Worm (Caenorhabditis elegans) whole organism, L1 larva: ENCODE results near the gene fbxc-48.

Source experiments
- C04F5.9 ChIP-seq: sonication (generic microtip); optimal IDR thresholded peaks from 2 replicates; lab custom pipeline; 2016; ENCODE audit warnings: missing genetic modification characterization, missing compliant biosample characterization
- C16A3.4 ChIP-seq: fragments of 150-350 bp; optimal IDR thresholded peaks from 2 replicates; lab custom pipeline; 2014; ENCODE audit warnings: missing biosample characterization, missing genetic modification characterization
- F16B12.6 ChIP-seq: fragments of 150-350 bp; optimal IDR thresholded peaks from 2 replicates; lab custom pipeline; 2014; ENCODE audit warnings: missing biosample characterization, missing genetic modification characterization
- aha-1 ChIP-seq: fragments of 150-350 bp; optimal IDR thresholded peaks from 2 replicates; lab custom pipeline; 2014; ENCODE audit warnings: missing biosample characterization, missing genetic modification characterization
- aly-2 ChIP-seq: fragments of 150-350 bp; optimal IDR thresholded peaks from 2 replicates; lab custom pipeline; 2014; ENCODE audit warnings: missing biosample characterization, missing genetic modification characterization
- blmp-1 ChIP-seq: fragments of 150-350 bp; optimal IDR thresholded peaks from 2 replicates; lab custom pipeline; 2014; ENCODE audit warnings: missing biosample characterization, missing genetic modification characterization
- ceh-63 ChIP-seq: fragments of 200-800 bp; sonication (Bioruptor generic); optimal IDR thresholded peaks from 2 replicates; lab custom pipeline; 2018; ENCODE audit warnings: mild to moderate bottlenecking, missing genetic modification characterization, missing compliant biosample characterization
- ceh-8 ChIP-seq: fragments of 200-800 bp; sonication (Bioruptor generic); optimal IDR thresholded peaks from 2 replicates; lab custom pipeline; 2018; ENCODE audit warnings: mild to moderate bottlenecking, missing genetic modification characterization, moderate library complexity, missing compliant biosample characterization
- ceh-82 ChIP-seq, 3 experiments: fragments of 150-350 bp in 1 of 3; sonication (generic microtip) in 2 of 3; optimal IDR thresholded peaks; 2 replicates each; lab custom pipeline; 2014 to 2017; ENCODE audit warnings: missing biosample characterization in 3 of 3, missing genetic modification characterization in 3 of 3
- dpl-1 ChIP-seq, 3 experiments: fragments of 150-350 bp in 2 of 3; sonication (generic microtip) in 1 of 3; optimal IDR thresholded peaks; 2 replicates each; lab custom pipeline; 2014 to 2017; ENCODE audit warnings: missing biosample characterization in 3 of 3, missing genetic modification characterization in 3 of 3, missing genetic modification reagents in 3 of 3
- dsc-1 ChIP-seq: sonication (generic microtip); optimal IDR thresholded peaks from 2 replicates; lab custom pipeline; 2016; ENCODE audit warnings: mild to moderate bottlenecking, missing genetic modification characterization, missing compliant biosample characterization
- efl-1 ChIP-seq, 4 experiments: fragments of 150-350 bp; optimal IDR thresholded peaks in 3 of 4; peaks in 1 of 4; 1 replicate in 1 of 4; 2 replicates in 3 of 4; lab custom pipeline; 2014; ENCODE audit warnings: missing biosample characterization in 2 of 4, missing genetic modification characterization in 2 of 4, missing genetic modification reagents in 2 of 4
- egl-13 ChIP-seq: sonication (generic microtip); optimal IDR thresholded peaks from 2 replicates; lab custom pipeline; 2016; ENCODE audit warnings: missing genotype, missing genetic modification reagents, missing genetic modification characterization, missing compliant biosample characterization
- elt-2 ChIP-seq: sonication (generic microtip); optimal IDR thresholded peaks from 2 replicates; lab custom pipeline; 2016; ENCODE audit warnings: missing genetic modification characterization, mild to moderate bottlenecking, inconsistent platforms, missing compliant biosample characterization, missing genetic modification reagents
- elt-3 ChIP-seq, 6 experiments: fragments of 150-350 bp in 1 of 6; sonication (generic microtip); optimal IDR thresholded peaks; 2 replicates each; lab custom pipeline; 2017 to 2018; ENCODE audit warnings: missing biosample characterization in 6 of 6, missing genetic modification characterization in 6 of 6, inconsistent platforms in 1 of 6
- fkh-10 ChIP-seq: sonication (generic microtip); optimal IDR thresholded peaks from 2 replicates; lab custom pipeline; 2017; ENCODE audit warnings: missing biosample characterization, missing genetic modification reagents, missing genetic modification characterization
- fkh-4 ChIP-seq: sonication (generic microtip); optimal IDR thresholded peaks from 2 replicates; lab custom pipeline; 2016; ENCODE audit warnings: missing compliant biosample characterization, missing genetic modification characterization, borderline replicate concordance
- fkh-8 ChIP-seq: sonication (generic microtip); optimal IDR thresholded peaks from 2 replicates; lab custom pipeline; 2016; ENCODE audit warnings: mild to moderate bottlenecking, missing genetic modification characterization, missing compliant biosample characterization
- fos-1 ChIP-seq: fragments of 150-350 bp; optimal IDR thresholded peaks from 2 replicates; lab custom pipeline; 2014; ENCODE audit warnings: missing biosample characterization, missing genetic modification characterization
- hlh-4 ChIP-seq: sonication (generic microtip); optimal IDR thresholded peaks from 2 replicates; lab custom pipeline; 2016; ENCODE audit warnings: mild to moderate bottlenecking, missing genetic modification characterization, missing compliant biosample characterization
- irx-1 ChIP-seq: sonication (generic microtip); optimal IDR thresholded peaks from 2 replicates; lab custom pipeline; 2016; ENCODE audit warnings: missing genetic modification characterization, missing compliant biosample characterization
- lin-14 ChIP-seq: fragments of 200-800 bp; sonication (Bioruptor generic); optimal IDR thresholded peaks from 2 replicates; lab custom pipeline; 2018; ENCODE audit warnings: mild to moderate bottlenecking, missing genetic modification characterization, moderate library complexity, missing compliant biosample characterization
- lin-35 ChIP-seq, 2 experiments: fragments of 150-350 bp; optimal IDR thresholded peaks; 2 replicates each; lab custom pipeline; 2014; ENCODE audit warnings: missing biosample characterization in 2 of 2, missing genetic modification characterization in 2 of 2, missing genetic modification reagents in 2 of 2
- lin-39 ChIP-seq: fragments of 150-350 bp; optimal IDR thresholded peaks from 2 replicates; lab custom pipeline; 2014; ENCODE audit warnings: missing biosample characterization, missing genetic modification reagents, missing genetic modification characterization
- lsy-2 ChIP-seq, 2 experiments: fragments of 150-350 bp; optimal IDR thresholded peaks; 2 replicates each; lab custom pipeline; 2014; ENCODE audit warnings: missing biosample characterization in 2 of 2, missing genetic modification characterization in 2 of 2
- mab-9 ChIP-seq: fragments of 200-800 bp; sonication (Bioruptor generic); IDR thresholded peaks from 2 replicates; pipeline ENCODE4 v1.3.6; 2022; ENCODE audit warnings: missing genetic modification reagents, missing genetic modification characterization, missing compliant biosample characterization
- mep-1 ChIP-seq: fragments of 150-350 bp; optimal IDR thresholded peaks from 2 replicates; lab custom pipeline; 2014; ENCODE audit warnings: missing biosample characterization, missing genetic modification characterization
- nhr-11 ChIP-seq: fragments of 150-350 bp; optimal IDR thresholded peaks from 2 replicates; lab custom pipeline; 2014; ENCODE audit warnings: missing biosample characterization, missing genetic modification characterization
- nhr-19 ChIP-seq: fragments of 200-800 bp; sonication (Bioruptor generic); conservative IDR thresholded peaks from 2 replicates; pipeline ENCODE4 v1.3.6; 2022; ENCODE audit warnings: missing genetic modification characterization, missing compliant biosample characterization
- nhr-237 ChIP-seq: fragments of 150-350 bp; optimal IDR thresholded peaks from 2 replicates; lab custom pipeline; 2014; ENCODE audit warnings: missing biosample characterization, missing genetic modification characterization
- nhr-47 ChIP-seq: sonication (generic microtip); optimal IDR thresholded peaks from 2 replicates; lab custom pipeline; 2016; ENCODE audit warnings: mild to moderate bottlenecking, missing genetic modification characterization, moderate library complexity, missing compliant biosample characterization
- nhr-71 ChIP-seq: sonication (generic microtip); optimal IDR thresholded peaks from 2 replicates; lab custom pipeline; 2016; ENCODE audit warnings: mild to moderate bottlenecking, missing genetic modification characterization, moderate library complexity, missing compliant biosample characterization
- nhr-84 ChIP-seq: sonication (generic microtip); optimal IDR thresholded peaks from 2 replicates; lab custom pipeline; 2017; ENCODE audit warnings: missing biosample characterization, missing genetic modification characterization
- pqm-1 ChIP-seq: sonication (generic microtip); optimal IDR thresholded peaks from 3 replicates; lab custom pipeline; 2017; ENCODE audit warnings: missing biosample characterization, missing genetic modification characterization
- rnt-1 ChIP-seq: sonication (generic microtip); optimal IDR thresholded peaks from 2 replicates; lab custom pipeline; 2016; ENCODE audit warnings: mild to moderate bottlenecking, missing genetic modification characterization, moderate library complexity, missing compliant biosample characterization
- skn-1 ChIP-seq: fragments of 150-350 bp; optimal IDR thresholded peaks from 2 replicates; lab custom pipeline; 2014; ENCODE audit warnings: missing biosample characterization, missing genetic modification characterization
- snu-23 ChIP-seq: sonication (generic microtip); optimal IDR thresholded peaks from 2 replicates; lab custom pipeline; 2016; ENCODE audit warnings: missing genetic modification characterization, missing compliant biosample characterization
- swsn-7 ChIP-seq: sonication (generic microtip); optimal IDR thresholded peaks from 2 replicates; lab custom pipeline; 2016; ENCODE audit warnings: missing genetic modification characterization, missing compliant biosample characterization
- tbx-2 ChIP-seq: sonication (generic microtip); optimal IDR thresholded peaks from 2 replicates; lab custom pipeline; 2016; ENCODE audit warnings: missing genetic modification characterization, missing compliant biosample characterization
- tlp-1 ChIP-seq: fragments of 150-350 bp; optimal IDR thresholded peaks from 2 replicates; lab custom pipeline; 2014; ENCODE audit warnings: missing biosample characterization, missing genetic modification characterization
- unc-62 ChIP-seq: fragments of 150-350 bp; optimal IDR thresholded peaks from 2 replicates; lab custom pipeline; 2014; ENCODE audit warnings: missing biosample characterization, missing genetic modification reagents, missing genetic modification characterization
- unc-86 ChIP-seq: sonication (generic microtip); optimal IDR thresholded peaks from 2 replicates; lab custom pipeline; 2016; ENCODE audit warnings: missing genetic modification characterization, missing compliant biosample characterization
- vab-15 ChIP-seq: sonication (generic microtip); optimal IDR thresholded peaks from 2 replicates; lab custom pipeline; 2017; ENCODE audit warnings: missing genotype, mild to moderate bottlenecking, missing genetic modification characterization, missing compliant biosample characterization
- xbp-1 ChIP-seq: sonication (generic microtip); optimal IDR thresholded peaks from 2 replicates; lab custom pipeline; 2016; ENCODE audit warnings: missing genetic modification characterization, missing compliant biosample characterization
- zag-1 ChIP-seq: fragments of 150-350 bp; optimal IDR thresholded peaks from 2 replicates; lab custom pipeline; 2014; ENCODE audit warnings: missing biosample characterization, missing genetic modification characterization
- zip-4 ChIP-seq: fragments of 200-800 bp; sonication (Bioruptor generic); optimal IDR thresholded peaks from 2 replicates; lab custom pipeline; 2018; ENCODE audit warnings: mild to moderate bottlenecking, missing genetic modification characterization, moderate library complexity, missing compliant biosample characterization
- ztf-11 ChIP-seq, 2 experiments: sonication (generic microtip); optimal IDR thresholded peaks; 2 replicates each; lab custom pipeline; 2016 to 2017; ENCODE audit warnings: missing genetic modification characterization in 2 of 2, missing biosample characterization in 1 of 2, missing compliant biosample characterization in 1 of 2
- ztf-4 ChIP-seq: fragments of 150-350 bp; optimal IDR thresholded peaks from 2 replicates; lab custom pipeline; 2014; ENCODE audit warnings: missing biosample characterization, missing genetic modification characterization

fbxc-48 gene

DNA sequence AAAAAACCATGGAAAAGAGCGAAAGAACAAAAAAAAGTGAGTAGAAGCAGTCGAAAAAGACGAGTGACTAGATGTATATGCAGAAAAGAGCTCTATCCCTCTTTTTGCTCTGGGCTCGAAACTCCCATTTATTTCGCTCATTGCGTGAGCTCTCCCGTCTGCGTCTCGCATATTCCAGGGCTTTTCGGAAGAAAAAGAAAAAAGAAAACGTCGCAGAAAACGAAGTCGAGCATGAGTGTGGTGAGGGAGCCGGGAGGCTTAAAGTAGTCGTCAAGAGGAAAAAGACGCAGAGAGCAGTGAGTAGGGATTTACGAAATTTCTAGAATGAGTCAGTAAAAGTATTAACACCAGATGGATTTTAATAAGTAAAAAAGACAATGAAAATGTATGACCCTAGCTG is 19.1 kb upstream of the fbxc-48 start:
- TF ChIP-seq swsn-7: peak; percentile 41
- TF ChIP-seq aly-2 (tag; lab: Kevin White, UChicago): no peak
- no peak for TF ChIP-seq ztf-4 (tag; lab: Kevin White, UChicago)
- TF ChIP-seq fos-1 (tag; lab: Kevin White, UChicago): peak; percentile 12
- peak; percentile 60 for TF ChIP-seq nhr-47 (tag; lab: Kevin White, UChicago)
- peak; percentile 33 to 35 for TF ChIP-seq efl-1 (optimal IDR thresholded peaks at IDR 0.05; lab: Kevin White, UChicago)
- TF ChIP-seq efl-1 (GFP tag; optimal IDR thresholded peaks at IDR 0.05 in 1 of 2; lab: Kevin White, UChicago): peak in 1 of 2 experiments; percentile 81
- TF ChIP-seq ceh-82 (tag; optimal IDR thresholded peaks at IDR 0.05; lab: Kevin White, UChicago): peak; percentile 36 to 60 (median 60)
- TF ChIP-seq F16B12.6 (tag; lab: Kevin White, UChicago): no peak
- peak; percentile 61 for TF ChIP-seq fkh-10 (GFP tag; lab: Kevin White, UChicago)
- TF ChIP-seq unc-86 (tag; lab: Kevin White, UChicago): peak; percentile 35
- no peak for TF ChIP-seq C16A3.4 (tag; lab: Kevin White, UChicago)
- TF ChIP-seq C04F5.9 (tag; lab: Kevin White, UChicago): no peak
- peak; percentile 78 for TF ChIP-seq dsc-1 (tag; lab: Kevin White, UChicago)
- peak in 1 of 2 experiments; percentile 38 for TF ChIP-seq lin-35 (GFP tag; optimal IDR thresholded peaks at IDR 0.05; lab: Kevin White, UChicago)
- no peak for TF ChIP-seq pqm-1 (tag; lab: Kevin White, UChicago)
- TF ChIP-seq lin-14 (GFP tag; lab: Kevin White, UChicago): peak; percentile 85
- TF ChIP-seq vab-15: no peak
- no peak for TF ChIP-seq ceh-63 (GFP tag; lab: Kevin White, UChicago)
- TF ChIP-seq ztf-11 (tag; optimal IDR thresholded peaks at IDR 0.05; lab: Kevin White, UChicago): no peak
- peak; percentile 90 for TF ChIP-seq fkh-8 (tag; lab: Kevin White, UChicago)
- peak; percentile 27 for TF ChIP-seq tbx-2 (tag; lab: Kevin White, UChicago)
- TF ChIP-seq lsy-2 (tag; optimal IDR thresholded peaks at IDR 0.05; lab: Kevin White, UChicago): peak; percentile 24 to 67
- TF ChIP-seq nhr-71 (tag; lab: Kevin White, UChicago): peak; percentile 68
- TF ChIP-seq skn-1 (tag; lab: Kevin White, UChicago): peak; percentile 45
- peak in 1 of 3 experiments; percentile 40 for TF ChIP-seq dpl-1 (GFP tag; optimal IDR thresholded peaks at IDR 0.05; lab: Kevin White, UChicago)
- peak; percentile 28 for TF ChIP-seq rnt-1
- peak; percentile 54 for TF ChIP-seq snu-23 (GFP tag; lab: Kevin White, UChicago)
- 0 out of 2 replicates have a peak, but pooled peaks have one; percentile 42 for TF ChIP-seq mab-9
- TF ChIP-seq nhr-19 (GFP tag; lab: Robert Waterston, UW): no peak; the same call in 1 of the 2 replicates
- peak; percentile 60 for TF ChIP-seq zag-1 (tag; lab: Kevin White, UChicago)
- no peak for TF ChIP-seq zip-4 (GFP tag; lab: Kevin White, UChicago)
- peak; percentile 50 for TF ChIP-seq egl-13
- no peak for TF ChIP-seq tlp-1
- no peak for TF ChIP-seq blmp-1 (tag; lab: Kevin White, UChicago)
- peak; percentile 33 for TF ChIP-seq mep-1
- peak; percentile 41 for TF ChIP-seq xbp-1 (tag; lab: Kevin White, UChicago)

- no peak for TF ChIP-seq fkh-4 (tag; lab: Kevin White, UChicago)
- TF ChIP-seq elt-3 (tag; optimal IDR thresholded peaks at IDR 0.05; lab: Kevin White, UChicago): no peak
- TF ChIP-seq elt-2 (tag; lab: Kevin White, UChicago): no peak
- no peak for TF ChIP-seq aha-1 (tag; lab: Kevin White, UChicago)
- no peak for TF ChIP-seq nhr-237 (tag; lab: Kevin White, UChicago)
- no peak for TF ChIP-seq unc-62 (GFP tag; lab: Kevin White, UChicago)
- no peak for TF ChIP-seq nhr-84 (tag; lab: Kevin White, UChicago)
- TF ChIP-seq dsc-1 (tag; lab: Kevin White, UChicago): no peak
- TF ChIP-seq mep-1: no peak
- no peak for TF ChIP-seq irx-1 (tag; lab: Kevin White, UChicago)
- no peak for TF ChIP-seq lin-39
- no peak for TF ChIP-seq rnt-1
- no peak for TF ChIP-seq ceh-8
- TF ChIP-seq nhr-11 (tag; lab: Kevin White, UChicago): no peak
- no peak for TF ChIP-seq hlh-4
These were observed 16.5 kb upstream of the fbxc-48 start for ce11 chrII:757224-757623.
